Fruit fly (Drosophila melanogaster): Measurements from ENCODE around the gene Msp300.

The Msp300 gene

dm6 chr2L:5088649-5089270 lies 11.9 kb upstream of the Msp300 start (continued):
- TF ChIP-seq Xrp1 (GFP tag; IDR thresholded peaks at IDR 0.05) (no peak), Scr (GFP tag; IDR thresholded peaks at IDR 0.05; ENCODE audit: partially characterized antibody) (peak; percentile 57), CTCF (GFP tag; optimal IDR thresholded peaks at IDR 0.05) (no peak), Stat92E (GFP tag; optimal IDR thresholded peaks at IDR 0.05) (no peak), CG11456 (GFP tag; IDR thresholded peaks at IDR 0.05) (no peak), CG3065 (GFP tag; optimal IDR thresholded peaks at IDR 0.05) (no peak), Aef1 (GFP tag; IDR thresholded peaks at IDR 0.05) (no peak), ac (GFP tag; optimal IDR thresholded peaks at IDR 0.05) (no peak), salm (tag; optimal IDR thresholded peaks at IDR 0.05) (no peak), CG7963 (GFP tag; IDR thresholded peaks at IDR 0.05; ENCODE audit: partially characterized antibody) (peak; percentile 73; the same call in 1 of the 3 replicates), Eip74EF (GFP tag; optimal IDR thresholded peaks at IDR 0.05) (no peak), fu2 (GFP tag; optimal IDR thresholded peaks at IDR 0.05) (no peak), CG11085 (GFP tag; IDR thresholded peaks at IDR 0.05) (no peak), scrt (GFP tag; optimal IDR thresholded peaks at IDR 0.05) (no peak), Dp (GFP tag; optimal IDR thresholded peaks at IDR 0.05) (no peak), ci (GFP tag; IDR thresholded peaks at IDR 0.05) (no peak), cg (GFP tag; optimal IDR thresholded peaks at IDR 0.05) (no peak), ato (GFP tag; IDR thresholded peaks at IDR 0.05; ENCODE audit: partially characterized antibody) (peak; percentile 53), bbx (GFP tag; IDR thresholded peaks at IDR 0.05; ENCODE audit: partially characterized antibody) (peak; percentile 42; the same call in 1 of the 2 replicates)

dm6 chr2L:5089642-5090041 lies 11.0 kb upstream of the Msp300 start:
- no peak for TF ChIP-seq sob (GFP tag; IDR thresholded peaks at IDR 0.05)
- TF ChIP-seq CG1602 (GFP tag; optimal IDR thresholded peaks at IDR 0.05) = no peak
- no peak for TF ChIP-seq Sox100B (GFP tag; optimal IDR thresholded peaks at IDR 0.05)
- no peak for TF ChIP-seq h (optimal IDR thresholded peaks at IDR 0.05)
- TF ChIP-seq bcd (GFP tag; optimal IDR thresholded peaks at IDR 0.05) = no peak
- no peak for TF ChIP-seq E2f2 (GFP tag; IDR thresholded peaks at IDR 0.05)
- TF ChIP-seq Abd-B (GFP tag; optimal IDR thresholded peaks at IDR 0.05) = no peak
- TF ChIP-seq CG2678 (tag; optimal IDR thresholded peaks at IDR 0.05) = no peak
- no peak for TF ChIP-seq Dp (GFP tag; optimal IDR thresholded peaks at IDR 0.05)
- TF ChIP-seq dimm (GFP tag; IDR thresholded peaks at IDR 0.05) = no peak
- TF ChIP-seq CG4854 (GFP tag; optimal IDR thresholded peaks at IDR 0.05) = no peak
- no peak for TF ChIP-seq fd102C (GFP tag; optimal IDR thresholded peaks at IDR 0.05)
- TF ChIP-seq CG6689 (GFP tag; IDR thresholded peaks at IDR 0.05) = no peak

- no peak for TF ChIP-seq CG12942 (GFP tag; optimal IDR thresholded peaks at IDR 0.05)
- no peak for TF ChIP-seq CG30403 (GFP tag; optimal IDR thresholded peaks at IDR 0.05)
- no peak for TF ChIP-seq gro (GFP tag; optimal IDR thresholded peaks at IDR 0.05)
- TF ChIP-seq CG7963 (GFP tag; IDR thresholded peaks at IDR 0.05; ENCODE audit: partially characterized antibody) = no peak
- peak; percentile 7; the same call in 1 of the 2 replicates for TF ChIP-seq CG10366 (GFP tag; IDR thresholded peaks at IDR 0.05)
- TF ChIP-seq exex (tag; optimal IDR thresholded peaks at IDR 0.05) = no peak
- no peak for TF ChIP-seq ranshi (GFP tag; IDR thresholded peaks at IDR 0.05)
- no peak for TF ChIP-seq ab (GFP tag; optimal IDR thresholded peaks at IDR 0.05)
- TF ChIP-seq gem (tag; optimal IDR thresholded peaks at IDR 0.05) = no peak
- no peak for TF ChIP-seq Meics (GFP tag; optimal IDR thresholded peaks at IDR 0.05)
- no peak for TF ChIP-seq CG10543 (GFP tag; optimal IDR thresholded peaks at IDR 0.05)
- peak; percentile 44; the same call in 1 of the 2 replicates for TF ChIP-seq Drgx (GFP tag; IDR thresholded peaks at IDR 0.05)
- no peak for TF ChIP-seq Xrp1 (GFP tag; IDR thresholded peaks at IDR 0.05)
- no peak for TF ChIP-seq CG10431 (GFP tag; optimal IDR thresholded peaks at IDR 0.05)
- TF ChIP-seq HLH4C (GFP tag; IDR thresholded peaks at IDR 0.05; ENCODE audit: partially characterized antibody) = no peak
Observed at dm6 chr2L:5090352-5090751, 10.3 kb upstream of the Msp300 start.

Data from whole organism, embryonic.